Worm (Caenorhabditis elegans) whole organism, L3 larva: ENCODE measurements around the gene str-214.

ENCODE experiments used
- ama-1 ChIP-seq: fragments of 150-350 bp; optimal IDR thresholded peaks from 2 replicates; lab custom pipeline; 2018
- ceh-16 ChIP-seq: sonication (generic microtip); optimal IDR thresholded peaks from 2 replicates; lab custom pipeline; 2017; ENCODE audit warnings: missing biosample characterization, missing genetic modification characterization
- ceh-28 ChIP-seq: fragments of 150-350 bp; optimal IDR thresholded peaks from 2 replicates; lab custom pipeline; 2014; ENCODE audit warnings: missing biosample characterization, missing genetic modification reagents, missing genetic modification characterization
- nhr-25 ChIP-seq: sonication (generic microtip); optimal IDR thresholded peaks from 2 replicates; lab custom pipeline; 2017; ENCODE audit warnings: missing biosample characterization, missing genetic modification characterization
- nhr-77 ChIP-seq: fragments of 150-350 bp; optimal IDR thresholded peaks from 2 replicates; lab custom pipeline; 2014; ENCODE audit warnings: missing biosample characterization, missing genetic modification characterization
- snpc-4 ChIP-seq: fragments of 150-350 bp; optimal IDR thresholded peaks from 2 replicates; lab custom pipeline; 2014; ENCODE audit warnings: missing biosample characterization, missing genetic modification characterization
- tbx-2 ChIP-seq: sonication (generic microtip); optimal IDR thresholded peaks from 2 replicates; lab custom pipeline; 2016; ENCODE audit warnings: mild to moderate bottlenecking, missing genetic modification characterization, missing compliant biosample characterization
- zag-1 ChIP-seq: fragments of 150-350 bp; optimal IDR thresholded peaks from 2 replicates; lab custom pipeline; 2014; ENCODE audit warnings: missing biosample characterization, missing genetic modification characterization

ce11 chrV:16352282-16352681, 37.2 kb downstream of the str-214 start:
- TF ChIP-seq nhr-25 (tag; lab: Kevin White, UChicago) (no peak), ceh-16 (no peak), nhr-77 (tag; lab: Kevin White, UChicago) (no peak), ama-1 (lab: Kevin White, UChicago) (no peak), tbx-2 (tag; lab: Kevin White, UChicago) (no peak), zag-1 (tag; lab: Kevin White, UChicago) (no peak), snpc-4 (tag; lab: Kevin White, UChicago) (no peak), ceh-28 (tag; lab: Kevin White, UChicago) (no peak)
